Worm (Caenorhabditis elegans): Measurements from ENCODE around the gene ora-1.

DNA sequence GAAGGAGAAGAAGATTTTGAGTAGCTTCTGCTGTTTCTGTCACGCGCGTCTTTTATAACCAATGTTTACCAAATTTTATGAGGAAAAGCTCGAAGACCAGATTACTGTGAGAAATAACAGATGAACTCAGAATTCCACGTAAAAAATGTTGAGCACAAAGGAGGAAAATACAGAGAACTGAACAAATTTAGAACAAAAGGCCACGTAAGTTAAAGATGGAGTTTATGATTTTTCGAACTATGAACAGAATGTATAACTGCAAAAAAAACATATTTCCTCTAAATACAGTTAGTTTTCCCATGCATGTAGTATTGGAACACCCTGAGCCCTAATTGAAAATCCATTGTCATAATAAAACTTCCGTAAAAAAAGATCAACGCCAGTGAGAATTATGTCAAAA is 36.8 kb upstream of the ora-1 start, which contains the start of gene exc-9:
- TF ChIP-seq tbx-2 (tag; optimal IDR thresholded peaks at IDR 0.05) (no peak), fkh-2 (tag; optimal IDR thresholded peaks at IDR 0.05) (no peak), daf-12 (tag; optimal IDR thresholded peaks at IDR 0.05) (no peak), nhr-77 (tag; optimal IDR thresholded peaks at IDR 0.05) (no peak), egl-27 (tag; optimal IDR thresholded peaks at IDR 0.05) (no peak), ceh-28 (tag; optimal IDR thresholded peaks at IDR 0.05) (no peak), ztf-11 (tag; optimal IDR thresholded peaks at IDR 0.05) (no peak)
